Worm (Caenorhabditis elegans) whole organism, early embryonic: ENCODE measurements around the gene F59F5.5.

Source experiments
- B0310.2 ChIP-seq: sonication (generic microtip); optimal IDR thresholded peaks from 2 replicates; lab custom pipeline; 2016; ENCODE audit warnings: mild to moderate bottlenecking, missing genetic modification characterization, missing compliant biosample characterization
- F13C5.2 ChIP-seq: sonication (generic microtip); optimal IDR thresholded peaks from 2 replicates; lab custom pipeline; 2017; ENCODE audit warnings: mild to moderate bottlenecking, missing genetic modification characterization, inconsistent platforms, missing compliant biosample characterization
- aly-1 ChIP-seq: sonication (generic microtip); optimal IDR thresholded peaks from 2 replicates; lab custom pipeline; 2016; ENCODE audit warnings: missing genetic modification characterization, missing compliant biosample characterization
- ama-1 ChIP-seq: fragments of 150-350 bp; optimal IDR thresholded peaks from 2 replicates; lab custom pipeline; 2014
- ceh-13 ChIP-seq: fragments of 200-800 bp; sonication (Bioruptor generic); optimal IDR thresholded peaks from 2 replicates; lab custom pipeline; 2018; ENCODE audit warnings: mild to moderate bottlenecking, missing genetic modification characterization, missing compliant biosample characterization
- ceh-36 ChIP-seq: sonication (generic microtip); optimal IDR thresholded peaks from 2 replicates; lab custom pipeline; 2016; ENCODE audit warnings: missing genetic modification characterization, inconsistent platforms, missing compliant biosample characterization
- ets-7 ChIP-seq: sonication (generic microtip); optimal IDR thresholded peaks from 2 replicates; lab custom pipeline; 2016; ENCODE audit warnings: missing genotype, missing genetic modification characterization, missing compliant biosample characterization
- flt-1 ChIP-seq: fragments of 200-800 bp; sonication (Bioruptor generic); IDR thresholded peaks from 2 replicates; pipeline ENCODE4 v1.3.6; 2022; ENCODE audit warnings: missing genetic modification characterization, missing compliant biosample characterization
- hmbx-1 ChIP-seq: sonication (generic microtip); optimal IDR thresholded peaks from 2 replicates; lab custom pipeline; 2016; ENCODE audit warnings: mild to moderate bottlenecking, missing genetic modification characterization, missing compliant biosample characterization
- hmg-4 ChIP-seq: fragments of 200-800 bp; sonication (Bioruptor generic); optimal IDR thresholded peaks from 2 replicates; lab custom pipeline; 2018; ENCODE audit warnings: mild to moderate bottlenecking, missing genetic modification characterization, missing compliant biosample characterization
- hnd-1 ChIP-seq: sonication (generic microtip); optimal IDR thresholded peaks from 2 replicates; lab custom pipeline; 2016; ENCODE audit warnings: missing genetic modification characterization, missing compliant biosample characterization
- pes-1 ChIP-seq: fragments of 200-800 bp; sonication (Bioruptor generic); IDR thresholded peaks from 2 replicates; pipeline ENCODE4 v1.3.6; 2022; ENCODE audit warnings: missing genetic modification reagents, missing genetic modification characterization, missing compliant biosample characterization
- scrt-1 ChIP-seq: fragments of 200-800 bp; sonication (Bioruptor generic); IDR thresholded peaks from 2 replicates; pipeline ENCODE4 v1.3.6; 2022; ENCODE audit warnings: missing genetic modification characterization, missing compliant biosample characterization
- sea-1 ChIP-seq: fragments of 200-800 bp; sonication (Bioruptor generic); conservative IDR thresholded peaks from 2 replicates; pipeline ENCODE4 v1.3.6; 2022; ENCODE audit warnings: missing genetic modification characterization, missing compliant biosample characterization
- tbx-11 ChIP-seq: fragments of 200-800 bp; sonication (Bioruptor generic); IDR thresholded peaks from 2 replicates; pipeline ENCODE4 v1.3.6; 2022; ENCODE audit warnings: missing genetic modification characterization, missing compliant biosample characterization
- tbx-37 ChIP-seq: fragments of 200-800 bp; sonication (Bioruptor generic); conservative IDR thresholded peaks from 2 replicates; pipeline ENCODE4 v1.3.6; 2022; ENCODE audit warnings: missing genetic modification reagents, missing genetic modification characterization, missing compliant biosample characterization
- tra-4 ChIP-seq: sonication (generic microtip); optimal IDR thresholded peaks from 2 replicates; lab custom pipeline; 2017; ENCODE audit warnings: missing genetic modification characterization, missing compliant biosample characterization

The F59F5.5 gene

ce11 chrX:10556764-10557163, 10.9 kb downstream of the F59F5.5 start:
- no peak for TF ChIP-seq F13C5.2 (tag; lab: Kevin White, UChicago)
- no peak for TF ChIP-seq sea-1 (GFP tag; lab: Robert Waterston, UW)
- TF ChIP-seq tbx-11 (GFP tag; lab: Robert Waterston, UW): no peak
- no peak for TF ChIP-seq aly-1
- no peak for TF ChIP-seq B0310.2 (tag; lab: Kevin White, UChicago)
- TF ChIP-seq hmg-4 (GFP tag; lab: Kevin White, UChicago): no peak
- no peak for TF ChIP-seq pes-1 (GFP tag; lab: Robert Waterston, UW)
- TF ChIP-seq ets-7: no peak
- no peak for TF ChIP-seq hmbx-1
- TF ChIP-seq tra-4 (tag; lab: Kevin White, UChicago): no peak
- no peak for TF ChIP-seq ama-1 (lab: Kevin White, UChicago)
- no peak for TF ChIP-seq ceh-13

ce11 chrX:10559203-10559602, 13.4 kb downstream of the F59F5.5 start, which contains the start of gene F59F5.7:
Gene F59F5.7 (plus strand): TSS chrX:10559503.
- no peak for TF ChIP-seq ceh-36 (tag; lab: Kevin White, UChicago)
- no peak for TF ChIP-seq flt-1 (GFP tag; lab: Robert Waterston, UW)
- no peak for TF ChIP-seq hnd-1 (tag; lab: Kevin White, UChicago)

- TF ChIP-seq ama-1 (lab: Kevin White, UChicago) (no peak), ceh-13 (no peak), ceh-36 (tag; lab: Kevin White, UChicago) (no peak), ets-7 (no peak), hmbx-1 (no peak), B0310.2 (tag; lab: Kevin White, UChicago) (no peak), sea-1 (GFP tag; lab: Robert Waterston, UW) (no peak), hnd-1 (tag; lab: Kevin White, UChicago) (no peak), F13C5.2 (tag; lab: Kevin White, UChicago) (no peak), flt-1 (GFP tag; lab: Robert Waterston, UW) (no peak)
These were observed 21.0 kb downstream of the F59F5.5 start for ce11 chrX:10566775-10567174.

- TF ChIP-seq B0310.2 (tag; lab: Kevin White, UChicago) (peak; percentile 53), pes-1 (GFP tag; lab: Robert Waterston, UW) (0 out of 2 replicates have a peak, but pooled peaks have one; percentile 6), ceh-13 (peak; percentile 9), flt-1 (GFP tag; lab: Robert Waterston, UW) (peak; percentile 22), ama-1 (lab: Kevin White, UChicago) (no peak), F13C5.2 (tag; lab: Kevin White, UChicago) (peak; percentile 87), ets-7 (peak; percentile 43), hnd-1 (tag; lab: Kevin White, UChicago) (no peak), sea-1 (GFP tag; lab: Robert Waterston, UW) (0 out of 2 replicates have a peak, but pooled peaks have one; percentile 75), aly-1 (peak; percentile 20), tbx-37 (GFP tag; lab: Robert Waterston, UW) (no peak; the same call in 1 of the 2 replicates), ceh-36 (tag; lab: Kevin White, UChicago) (no peak), hmg-4 (GFP tag; lab: Kevin White, UChicago) (peak; percentile 90)
These were observed 22.8 kb downstream of the F59F5.5 start for ce11 chrX:10568385-10569149.

- no peak for TF ChIP-seq pes-1 (GFP tag; lab: Robert Waterston, UW)
- TF ChIP-seq ceh-36 (tag; lab: Kevin White, UChicago): no peak
- no peak for TF ChIP-seq scrt-1 (GFP tag; lab: Robert Waterston, UW)
- no peak for TF ChIP-seq hmbx-1
- TF ChIP-seq tra-4 (tag; lab: Kevin White, UChicago): no peak
- TF ChIP-seq B0310.2 (tag; lab: Kevin White, UChicago): no peak
- no peak for TF ChIP-seq ama-1 (lab: Kevin White, UChicago)
- no peak for TF ChIP-seq aly-1
- no peak for TF ChIP-seq hnd-1 (tag; lab: Kevin White, UChicago)
- TF ChIP-seq ets-7: no peak
These were observed 23.4 kb downstream of the F59F5.5 start, which contains the start of gene bet-2 for ce11 chrX:10569185-10569584. Gene bet-2 (plus strand): TSS chrX:10569273.

- TF ChIP-seq tbx-37 (GFP tag; lab: Robert Waterston, UW): no peak
- no peak for TF ChIP-seq hmbx-1
- no peak for TF ChIP-seq hnd-1 (tag; lab: Kevin White, UChicago)
- TF ChIP-seq pes-1 (GFP tag; lab: Robert Waterston, UW): no peak
- no peak for TF ChIP-seq sea-1 (GFP tag; lab: Robert Waterston, UW)
- TF ChIP-seq ceh-36 (tag; lab: Kevin White, UChicago): no peak
- no peak for TF ChIP-seq tra-4 (tag; lab: Kevin White, UChicago)
- TF ChIP-seq hmg-4 (GFP tag; lab: Kevin White, UChicago): no peak
- no peak for TF ChIP-seq tbx-11 (GFP tag; lab: Robert Waterston, UW)
- no peak for TF ChIP-seq ceh-13
- no peak for TF ChIP-seq ama-1 (lab: Kevin White, UChicago)
- TF ChIP-seq aly-1: no peak
- no peak for TF ChIP-seq ets-7
- TF ChIP-seq flt-1 (GFP tag; lab: Robert Waterston, UW): no peak
- TF ChIP-seq B0310.2 (tag; lab: Kevin White, UChicago): no peak
- TF ChIP-seq scrt-1 (GFP tag; lab: Robert Waterston, UW): no peak
- TF ChIP-seq F13C5.2 (tag; lab: Kevin White, UChicago): no peak
These were observed 30.6 kb downstream of the F59F5.5 start for ce11 chrX:10576410-10576809.

- TF ChIP-seq flt-1 (GFP tag; lab: Robert Waterston, UW): no peak
- no peak for TF ChIP-seq aly-1
- no peak for TF ChIP-seq F13C5.2 (tag; lab: Kevin White, UChicago)
- no peak for TF ChIP-seq pes-1 (GFP tag; lab: Robert Waterston, UW)
- no peak for TF ChIP-seq tbx-11 (GFP tag; lab: Robert Waterston, UW)
- no peak for TF ChIP-seq scrt-1 (GFP tag; lab: Robert Waterston, UW)
- no peak for TF ChIP-seq B0310.2 (tag; lab: Kevin White, UChicago)
- no peak for TF ChIP-seq ceh-13
- no peak for TF ChIP-seq tbx-37 (GFP tag; lab: Robert Waterston, UW)
- no peak for TF ChIP-seq hnd-1 (tag; lab: Kevin White, UChicago)
- TF ChIP-seq sea-1 (GFP tag; lab: Robert Waterston, UW): no peak
- no peak for TF ChIP-seq ceh-36 (tag; lab: Kevin White, UChicago)
These were observed 31.1 kb downstream of the F59F5.5 start, which contains the start of gene nhx-5 for ce11 chrX:10576872-10577271. Gene nhx-5 (plus strand): TSS chrX:10576953.
